Worm (Caenorhabditis elegans) whole organism, L3 larva: Measurements from ENCODE around the gene ZK666.2.

Experiments
- R02D3.7 ChIP-seq: fragments of 150-350 bp; optimal IDR thresholded peaks from 2 replicates; lab custom pipeline; 2014; ENCODE audit warnings: missing biosample characterization, missing genetic modification characterization
- ZK546.5 ChIP-seq: sonication (generic microtip); optimal IDR thresholded peaks from 2 replicates; lab custom pipeline; 2017; ENCODE audit warnings: missing biosample characterization, missing genetic modification characterization
- aly-2 ChIP-seq: fragments of 150-350 bp; optimal IDR thresholded peaks from 2 replicates; lab custom pipeline; 2014; ENCODE audit warnings: missing biosample characterization, missing genetic modification characterization
- ama-1 ChIP-seq: fragments of 150-350 bp; optimal IDR thresholded peaks from 2 replicates; lab custom pipeline; 2018
- ceh-16 ChIP-seq: sonication (generic microtip); optimal IDR thresholded peaks from 2 replicates; lab custom pipeline; 2017; ENCODE audit warnings: missing biosample characterization, missing genetic modification characterization
- ceh-28 ChIP-seq: fragments of 150-350 bp; optimal IDR thresholded peaks from 2 replicates; lab custom pipeline; 2014; ENCODE audit warnings: missing biosample characterization, missing genetic modification reagents, missing genetic modification characterization
- ceh-82 ChIP-seq: fragments of 150-350 bp; optimal IDR thresholded peaks from 2 replicates; lab custom pipeline; 2014; ENCODE audit warnings: missing biosample characterization, missing genetic modification characterization
- ceh-9 ChIP-seq: sonication (generic microtip); optimal IDR thresholded peaks from 2 replicates; lab custom pipeline; 2018; ENCODE audit warnings: missing biosample characterization, missing genetic modification characterization
- daf-12 ChIP-seq: fragments of 150-350 bp; optimal IDR thresholded peaks from 2 replicates; lab custom pipeline; 2014; ENCODE audit warnings: missing biosample characterization, missing genetic modification reagents, missing genetic modification characterization
- egl-5 ChIP-seq: fragments of 150-350 bp; optimal IDR thresholded peaks from 2 replicates; lab custom pipeline; 2017; ENCODE audit warnings: missing biosample characterization, missing genetic modification reagents, missing genetic modification characterization, inconsistent platforms
- elt-1 ChIP-seq: fragments of 150-350 bp; optimal IDR thresholded peaks from 2 replicates; lab custom pipeline; 2014; ENCODE audit warnings: missing biosample characterization, missing genetic modification characterization
- elt-2 ChIP-seq: sonication (generic microtip); optimal IDR thresholded peaks from 2 replicates; lab custom pipeline; 2016; ENCODE audit warnings: missing genetic modification reagents, mild to moderate bottlenecking, missing genetic modification characterization, missing compliant biosample characterization
- elt-3 ChIP-seq, 3 experiments: fragments of 150-350 bp in 1 of 3; sonication (generic microtip) in 2 of 3; optimal IDR thresholded peaks; 2 replicates in 2 of 3; 4 replicates in 1 of 3; lab custom pipeline; 2014 to 2017; ENCODE audit warnings: missing biosample characterization in 3 of 3, missing genetic modification characterization in 3 of 3
- eor-1 ChIP-seq, 2 experiments: fragments of 150-350 bp; optimal IDR thresholded peaks; 2 replicates each; lab custom pipeline; 2014 to 2018; ENCODE audit warnings: missing biosample characterization in 2 of 2, missing genetic modification characterization in 2 of 2
- fkh-10 ChIP-seq: sonication (generic microtip); optimal IDR thresholded peaks from 2 replicates; lab custom pipeline; 2017; ENCODE audit warnings: missing biosample characterization, missing genetic modification reagents, missing genetic modification characterization
- fkh-2 ChIP-seq: fragments of 150-350 bp; optimal IDR thresholded peaks from 2 replicates; lab custom pipeline; 2014; ENCODE audit warnings: missing biosample characterization, missing genetic modification reagents, missing genetic modification characterization
- fos-1 ChIP-seq: fragments of 150-350 bp; optimal IDR thresholded peaks from 2 replicates; lab custom pipeline; 2014; ENCODE audit warnings: missing biosample characterization, missing genetic modification characterization
- hmg-11 ChIP-seq: sonication (generic microtip); optimal IDR thresholded peaks from 2 replicates; lab custom pipeline; 2016; ENCODE audit warnings: missing genetic modification characterization, missing compliant biosample characterization
- jun-1 ChIP-seq: fragments of 150-350 bp; optimal IDR thresholded peaks from 2 replicates; lab custom pipeline; 2014; ENCODE audit warnings: missing biosample characterization, missing genetic modification reagents, missing genetic modification characterization
- lin-15B ChIP-seq: fragments of 150-350 bp; optimal IDR thresholded peaks from 2 replicates; lab custom pipeline; 2014; ENCODE audit warnings: missing biosample characterization, missing genetic modification characterization
- lsy-12 ChIP-seq: sonication (generic microtip); optimal IDR thresholded peaks from 2 replicates; lab custom pipeline; 2016; ENCODE audit warnings: mild to moderate bottlenecking, missing genetic modification characterization, missing compliant biosample characterization
- mdl-1 ChIP-seq: fragments of 150-350 bp; optimal IDR thresholded peaks from 2 replicates; lab custom pipeline; 2014; ENCODE audit warnings: missing biosample characterization, missing genetic modification characterization
- mml-1 ChIP-seq: fragments of 150-350 bp; sonication (generic microtip); optimal IDR thresholded peaks from 3 replicates; lab custom pipeline; 2014; ENCODE audit warnings: missing biosample characterization, missing genetic modification characterization
- nfya-1 ChIP-seq: sonication (generic microtip); optimal IDR thresholded peaks from 2 replicates; lab custom pipeline; 2017; ENCODE audit warnings: missing genetic modification characterization, mild to moderate bottlenecking, missing compliant biosample characterization, antibody characterized with exemption, moderate library complexity; ENCODE audit not compliant: insufficient read depth
- nhr-11 ChIP-seq: fragments of 150-350 bp; optimal IDR thresholded peaks from 2 replicates; lab custom pipeline; 2014; ENCODE audit warnings: missing biosample characterization, missing genetic modification characterization
- nhr-12 ChIP-seq: fragments of 150-350 bp; optimal IDR thresholded peaks from 2 replicates; lab custom pipeline; 2014; ENCODE audit warnings: missing biosample characterization, missing genetic modification characterization
- nhr-23 ChIP-seq: fragments of 150-350 bp; optimal IDR thresholded peaks from 2 replicates; lab custom pipeline; 2014; ENCODE audit warnings: missing biosample characterization, missing genetic modification reagents, missing genetic modification characterization
- nhr-237 ChIP-seq: fragments of 150-350 bp; optimal IDR thresholded peaks from 2 replicates; lab custom pipeline; 2014; ENCODE audit warnings: missing biosample characterization, missing genetic modification characterization
- nhr-25 ChIP-seq: sonication (generic microtip); optimal IDR thresholded peaks from 2 replicates; lab custom pipeline; 2017; ENCODE audit warnings: missing biosample characterization, missing genetic modification characterization
- nhr-28 ChIP-seq: fragments of 150-350 bp; optimal IDR thresholded peaks from 2 replicates; lab custom pipeline; 2014; ENCODE audit warnings: missing biosample characterization, missing genetic modification characterization
- nhr-43 ChIP-seq: sonication (generic microtip); optimal IDR thresholded peaks from 2 replicates; lab custom pipeline; 2016; ENCODE audit warnings: mild to moderate bottlenecking, missing genetic modification characterization, missing compliant biosample characterization; ENCODE audit not compliant: poor library complexity, severe bottlenecking
- nhr-67 ChIP-seq: fragments of 150-350 bp; optimal IDR thresholded peaks from 2 replicates; lab custom pipeline; 2014; ENCODE audit warnings: missing biosample characterization, missing genetic modification characterization
- nhr-76 ChIP-seq: fragments of 150-350 bp; sonication (generic microtip); optimal IDR thresholded peaks from 5 replicates; lab custom pipeline; 2014; ENCODE audit warnings: missing biosample characterization, missing genetic modification characterization
- nhr-77 ChIP-seq: fragments of 150-350 bp; optimal IDR thresholded peaks from 2 replicates; lab custom pipeline; 2014; ENCODE audit warnings: missing biosample characterization, missing genetic modification characterization
- pha-4 ChIP-seq: fragments of 150-350 bp; optimal IDR thresholded peaks from 2 replicates; lab custom pipeline; 2014; ENCODE audit warnings: missing biosample characterization, missing genetic modification reagents, missing genetic modification characterization
- pqm-1 ChIP-seq: fragments of 150-350 bp; optimal IDR thresholded peaks from 2 replicates; lab custom pipeline; 2017; ENCODE audit warnings: missing biosample characterization, missing genetic modification characterization, inconsistent platforms
- sea-2 ChIP-seq: fragments of 150-350 bp; sonication (generic microtip); optimal IDR thresholded peaks from 4 replicates; lab custom pipeline; 2014; ENCODE audit warnings: missing biosample characterization, missing genetic modification reagents, missing genetic modification characterization
- skn-1 ChIP-seq: fragments of 150-350 bp; optimal IDR thresholded peaks from 2 replicates; lab custom pipeline; 2014; ENCODE audit warnings: missing biosample characterization, missing genetic modification characterization
- snpc-4 ChIP-seq: fragments of 150-350 bp; optimal IDR thresholded peaks from 2 replicates; lab custom pipeline; 2014; ENCODE audit warnings: missing biosample characterization, missing genetic modification characterization
- tbx-2 ChIP-seq: sonication (generic microtip); optimal IDR thresholded peaks from 2 replicates; lab custom pipeline; 2016; ENCODE audit warnings: mild to moderate bottlenecking, missing genetic modification characterization, missing compliant biosample characterization
- unc-39 ChIP-seq: sonication (generic microtip); optimal IDR thresholded peaks from 4 replicates; lab custom pipeline; 2017; ENCODE audit warnings: missing biosample characterization, missing genetic modification characterization
- unc-62 ChIP-seq: fragments of 150-350 bp; sonication (generic microtip); optimal IDR thresholded peaks from 4 replicates; lab custom pipeline; 2014; ENCODE audit warnings: missing biosample characterization, missing genetic modification reagents, missing genetic modification characterization
- zag-1 ChIP-seq: fragments of 150-350 bp; optimal IDR thresholded peaks from 2 replicates; lab custom pipeline; 2014; ENCODE audit warnings: missing biosample characterization, missing genetic modification characterization
- ztf-11 ChIP-seq: fragments of 150-350 bp; optimal IDR thresholded peaks from 2 replicates; lab custom pipeline; 2014; ENCODE audit warnings: missing biosample characterization, missing genetic modification characterization
- ztf-4 ChIP-seq: fragments of 150-350 bp; optimal IDR thresholded peaks from 2 replicates; lab custom pipeline; 2014; ENCODE audit warnings: missing biosample characterization, missing genetic modification characterization

The ZK666.2 gene

ce11 chrII:10449707-10450106 lies 22.0 kb downstream of the ZK666.2 start, which contains the start of gene lin-56:
Gene lin-56 (plus strand): TSS chrII:10450007.
- no peak for TF ChIP-seq pha-4 (tag; lab: Kevin White, UChicago)

DNA sequence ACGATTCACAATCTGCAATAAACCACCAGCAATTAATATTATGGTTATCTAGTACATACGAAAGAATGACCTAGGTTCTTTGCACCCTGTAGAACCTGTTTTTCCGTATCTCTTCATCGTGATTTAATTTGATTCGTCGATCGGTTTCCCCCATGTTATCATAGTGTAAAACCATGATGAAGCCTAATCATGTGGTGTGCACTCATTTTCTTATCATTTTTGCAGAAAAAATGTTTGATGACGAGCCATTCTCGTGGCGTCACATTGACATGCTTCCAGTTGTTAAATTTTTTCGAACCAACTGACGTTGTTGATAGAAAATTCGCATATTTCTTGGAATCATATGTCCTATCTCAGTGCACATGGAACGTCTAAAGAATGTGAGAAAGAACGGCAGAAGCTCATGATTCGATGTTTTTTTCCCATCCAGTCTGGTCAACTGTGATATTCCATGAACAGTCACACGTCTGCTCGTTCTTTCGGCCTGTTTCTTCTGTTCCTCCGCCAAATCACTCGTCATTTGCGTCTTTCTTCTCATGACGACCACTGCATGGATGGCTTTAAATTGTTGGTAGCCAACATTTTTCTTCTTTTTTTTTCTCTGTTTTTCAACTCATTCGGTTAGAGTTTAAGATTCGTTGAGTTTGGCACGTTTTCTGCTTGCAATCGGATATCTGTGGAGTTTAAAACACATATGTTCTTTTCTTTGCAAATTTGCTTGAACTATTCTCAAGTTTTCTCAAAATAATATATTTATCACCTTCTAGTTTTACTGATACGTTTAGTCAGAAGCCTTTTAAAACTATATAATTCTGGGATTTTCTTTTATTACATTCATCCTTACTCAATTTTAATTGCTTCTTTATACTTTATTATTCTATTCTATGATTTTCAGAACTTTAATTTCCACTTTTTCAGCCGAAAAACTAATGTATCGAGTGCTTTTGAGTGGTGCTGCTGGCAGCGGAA lies 24.1 kb downstream of the ZK666.2 start, which contains the start of gene ZK673.2:
TSS of gene ZK673.2 (plus strand) at position 919 of the 969 bp plus-strand sequence.
- TF ChIP-seq nhr-237 (tag; lab: Kevin White, UChicago) (no peak), fkh-2 (tag; lab: Kevin White, UChicago) (no peak), R02D3.7 (tag; lab: Kevin White, UChicago) (no peak), jun-1 (peak; percentile 29), egl-5 (tag; lab: Kevin White, UChicago) (no peak), nhr-43 (tag; lab: Kevin White, UChicago) (peak; percentile 71), ceh-28 (no peak), snpc-4 (tag; lab: Kevin White, UChicago) (no peak), tbx-2 (tag; lab: Kevin White, UChicago) (no peak), nhr-11 (peak; percentile 10), ama-1 (lab: Kevin White, UChicago) (peak; percentile 91), fkh-10 (GFP tag; lab: Kevin White, UChicago) (no peak), sea-2 (GFP tag; lab: Kevin White, UChicago) (no peak), fos-1 (tag; lab: Kevin White, UChicago) (no peak), mdl-1 (tag; lab: Kevin White, UChicago) (peak; percentile 39), lsy-12 (peak; percentile 18), nhr-12 (tag; lab: Kevin White, UChicago) (no peak), nhr-76 (tag; lab: Kevin White, UChicago) (no peak), ceh-9 (tag; lab: Kevin White, UChicago) (no peak), elt-1 (peak; percentile 27), elt-3 (tag; optimal IDR thresholded peaks at IDR 0.05; lab: Kevin White, UChicago) (peak; percentile 19 to 56 (median 50)), skn-1 (tag; lab: Kevin White, UChicago) (no peak), pha-4 (tag; lab: Kevin White, UChicago) (peak; percentile 40), ztf-11 (no peak), unc-62 (no peak), ceh-16 (no peak), ceh-82 (no peak), elt-2 (tag; lab: Kevin White, UChicago) (peak; percentile 95), nhr-77 (tag; lab: Kevin White, UChicago) (no peak), lin-15B (tag; lab: Kevin White, UChicago) (no peak), ZK546.5 (no peak), eor-1 (tag; optimal IDR thresholded peaks at IDR 0.05; lab: Kevin White, UChicago) (no peak), aly-2 (tag; lab: Kevin White, UChicago) (no peak), daf-12 (tag; lab: Kevin White, UChicago) (no peak), pqm-1 (tag; lab: Kevin White, UChicago) (peak; percentile 95), ztf-4 (tag; lab: Kevin White, UChicago) (no peak), nhr-28 (no peak), nfya-1 (tag; lab: Kevin White, UChicago) (peak; percentile 28), nhr-25 (tag; lab: Kevin White, UChicago) (peak; percentile 75), zag-1 (tag; lab: Kevin White, UChicago) (no peak), mml-1 (tag; lab: Kevin White, UChicago) (no peak), hmg-11 (tag; lab: Kevin White, UChicago) (no peak), unc-39 (tag; lab: Kevin White, UChicago) (no peak), nhr-67 (tag; lab: Kevin White, UChicago) (no peak), nhr-23 (peak; percentile 54)
- TF ChIP-seq, all 47 proteins: peak for 14
